Worm (Caenorhabditis elegans): ENCODE data around the gene cthd-1.

- TF ChIP-seq ceh-36 (tag; optimal IDR thresholded peaks at IDR 0.05) (no peak), ama-1 (optimal IDR thresholded peaks at IDR 0.05) (no peak), aly-1 (tag; optimal IDR thresholded peaks at IDR 0.05) (no peak), hnd-1 (tag; optimal IDR thresholded peaks at IDR 0.05) (no peak), hmbx-1 (tag; optimal IDR thresholded peaks at IDR 0.05) (no peak), tra-4 (tag; optimal IDR thresholded peaks at IDR 0.05) (no peak), ets-7 (tag; optimal IDR thresholded peaks at IDR 0.05) (no peak), flt-1 (GFP tag; IDR thresholded peaks at IDR 0.05) (no peak), B0310.2 (tag; optimal IDR thresholded peaks at IDR 0.05) (no peak), tbx-37 (GFP tag; conservative IDR thresholded peaks at IDR 0.05) (no peak)
These were observed 28.5 kb downstream of the cthd-1 start for ce11 chrV:9706592-9706991.
